Worm (Caenorhabditis elegans) whole organism, late embryonic: ENCODE results near the gene T19C4.1.

Source experiments
- C08G9.2 ChIP-seq: sonication (generic microtip); optimal IDR thresholded peaks from 2 replicates; lab custom pipeline; 2016; ENCODE audit warnings: mild to moderate bottlenecking, missing genetic modification characterization, moderate library complexity, missing compliant biosample characterization
- F13H6.1 ChIP-seq: sonication (generic microtip); optimal IDR thresholded peaks from 2 replicates; lab custom pipeline; 2016; ENCODE audit warnings: missing genetic modification characterization, missing compliant biosample characterization
- K09A11.1 ChIP-seq: sonication (generic microtip); optimal IDR thresholded peaks from 2 replicates; lab custom pipeline; 2017; ENCODE audit warnings: antibody characterized with exemption, mild to moderate bottlenecking, missing genetic modification characterization, missing compliant biosample characterization; ENCODE audit not compliant: insufficient read depth
- Y22D7AL.16 ChIP-seq: sonication (generic microtip); optimal IDR thresholded peaks from 2 replicates; lab custom pipeline; 2016; ENCODE audit warnings: missing genetic modification characterization, missing compliant biosample characterization
- ahr-1 ChIP-seq: sonication (generic microtip); optimal IDR thresholded peaks from 2 replicates; lab custom pipeline; 2016; ENCODE audit warnings: missing genetic modification characterization, missing compliant biosample characterization
- ama-1 ChIP-seq: fragments of 150-350 bp; optimal IDR thresholded peaks from 2 replicates; lab custom pipeline; 2014
- ceh-14 ChIP-seq: sonication (generic microtip); optimal IDR thresholded peaks from 2 replicates; lab custom pipeline; 2016; ENCODE audit warnings: missing genotype, missing genetic modification characterization, missing compliant biosample characterization
- ceh-18 ChIP-seq: sonication (generic microtip); optimal IDR thresholded peaks from 2 replicates; lab custom pipeline; 2016; ENCODE audit warnings: missing genetic modification characterization, missing compliant biosample characterization
- ceh-2 ChIP-seq: sonication (generic microtip); optimal IDR thresholded peaks from 2 replicates; lab custom pipeline; 2016; ENCODE audit warnings: missing genotype, missing genetic modification characterization, missing compliant biosample characterization
- ceh-31 ChIP-seq: sonication (generic microtip); optimal IDR thresholded peaks from 2 replicates; lab custom pipeline; 2016; ENCODE audit warnings: missing genetic modification characterization, missing compliant biosample characterization
- ceh-34 ChIP-seq: sonication (generic microtip); optimal IDR thresholded peaks from 2 replicates; lab custom pipeline; 2016; ENCODE audit warnings: mild to moderate bottlenecking, missing genetic modification characterization, missing compliant biosample characterization
- ceh-48 ChIP-seq: sonication (generic microtip); optimal IDR thresholded peaks from 2 replicates; lab custom pipeline; 2016; ENCODE audit warnings: missing genetic modification characterization, inconsistent platforms, missing compliant biosample characterization
- ceh-6 ChIP-seq: fragments of 200-800 bp; sonication (Bioruptor generic); optimal IDR thresholded peaks from 2 replicates; lab custom pipeline; 2018; ENCODE audit warnings: mild to moderate bottlenecking, missing genetic modification characterization, missing compliant biosample characterization
- che-1 ChIP-seq: sonication (generic microtip); optimal IDR thresholded peaks from 2 replicates; lab custom pipeline; 2016; ENCODE audit warnings: mild to moderate bottlenecking, missing genetic modification characterization, missing compliant biosample characterization
- dve-1 ChIP-seq: sonication (generic microtip); optimal IDR thresholded peaks from 2 replicates; lab custom pipeline; 2017; ENCODE audit warnings: antibody characterized with exemption, mild to moderate bottlenecking, missing genetic modification characterization, missing compliant biosample characterization
- elt-2 ChIP-seq: sonication (generic microtip); optimal IDR thresholded peaks from 2 replicates; lab custom pipeline; 2016; ENCODE audit warnings: missing genetic modification reagents, missing genetic modification characterization, missing compliant biosample characterization
- ets-4 ChIP-seq: sonication (generic microtip); optimal IDR thresholded peaks from 2 replicates; lab custom pipeline; 2016; ENCODE audit warnings: missing genetic modification characterization, missing compliant biosample characterization
- eyg-1 ChIP-seq: sonication (generic microtip); optimal IDR thresholded peaks from 2 replicates; lab custom pipeline; 2016; ENCODE audit warnings: missing genotype, missing genetic modification characterization, missing compliant biosample characterization
- fax-1 ChIP-seq: sonication (generic microtip); optimal IDR thresholded peaks from 2 replicates; lab custom pipeline; 2016; ENCODE audit warnings: missing genotype, missing genetic modification characterization, missing compliant biosample characterization
- fkh-6 ChIP-seq: sonication (generic microtip); optimal IDR thresholded peaks from 2 replicates; lab custom pipeline; 2016; ENCODE audit warnings: missing genetic modification characterization, missing compliant biosample characterization
- hlh-30 ChIP-seq: sonication (generic microtip); optimal IDR thresholded peaks from 2 replicates; lab custom pipeline; 2017; ENCODE audit warnings: antibody characterized with exemption, missing genetic modification characterization, missing compliant biosample characterization; ENCODE audit not compliant: insufficient read depth
- hlh-8 ChIP-seq: sonication (generic microtip); optimal IDR thresholded peaks from 2 replicates; lab custom pipeline; 2016; ENCODE audit warnings: missing genotype, missing genetic modification characterization, missing compliant biosample characterization
- lim-6 ChIP-seq: sonication (generic microtip); optimal IDR thresholded peaks from 2 replicates; lab custom pipeline; 2016; ENCODE audit warnings: missing genetic modification characterization, missing compliant biosample characterization
- mec-3 ChIP-seq: sonication (generic microtip); optimal IDR thresholded peaks from 2 replicates; lab custom pipeline; 2016; ENCODE audit warnings: borderline replicate concordance, missing genetic modification characterization, missing compliant biosample characterization
- nfya-1 ChIP-seq: sonication (generic microtip); optimal IDR thresholded peaks from 2 replicates; lab custom pipeline; 2017; ENCODE audit warnings: missing genetic modification characterization, mild to moderate bottlenecking, missing compliant biosample characterization, antibody characterized with exemption, moderate library complexity
- pag-3 ChIP-seq: sonication (generic microtip); optimal IDR thresholded peaks from 2 replicates; lab custom pipeline; 2016; ENCODE audit warnings: missing compliant biosample characterization, missing genetic modification characterization, borderline replicate concordance
- pax-1 ChIP-seq: fragments of 150-350 bp; optimal IDR thresholded peaks from 2 replicates; lab custom pipeline; 2014; ENCODE audit warnings: missing biosample characterization, missing genetic modification characterization
- pqm-1 ChIP-seq: sonication (generic microtip); optimal IDR thresholded peaks from 2 replicates; lab custom pipeline; 2016; ENCODE audit warnings: missing genetic modification characterization, missing compliant biosample characterization
- ref-2 ChIP-seq: sonication (generic microtip); optimal IDR thresholded peaks from 2 replicates; lab custom pipeline; 2016; ENCODE audit warnings: missing genetic modification characterization, missing compliant biosample characterization
- rnt-1 ChIP-seq: sonication (generic microtip); optimal IDR thresholded peaks from 2 replicates; lab custom pipeline; 2016; ENCODE audit warnings: missing genetic modification characterization, missing compliant biosample characterization
- sox-2 ChIP-seq: fragments of 200-800 bp; sonication (Bioruptor generic); IDR thresholded peaks from 2 replicates; pipeline ENCODE4 v1.3.6; 2022; ENCODE audit warnings: missing genetic modification reagents, missing genetic modification characterization, missing compliant biosample characterization
- syd-9 ChIP-seq: sonication (generic microtip); optimal IDR thresholded peaks from 2 replicates; lab custom pipeline; 2016; ENCODE audit warnings: mild to moderate bottlenecking, missing genetic modification characterization, moderate library complexity, missing compliant biosample characterization
- tbx-2 ChIP-seq: sonication (generic microtip); optimal IDR thresholded peaks from 2 replicates; lab custom pipeline; 2016; ENCODE audit warnings: missing genetic modification characterization, missing compliant biosample characterization
- tbx-7 ChIP-seq: sonication (generic microtip); optimal IDR thresholded peaks from 2 replicates; lab custom pipeline; 2016; ENCODE audit warnings: missing genotype, missing genetic modification characterization, missing compliant biosample characterization
- unc-42 ChIP-seq: sonication (generic microtip); optimal IDR thresholded peaks from 2 replicates; lab custom pipeline; 2016; ENCODE audit warnings: missing genotype, missing genetic modification characterization, missing compliant biosample characterization
- zip-5 ChIP-seq: sonication (generic microtip); optimal IDR thresholded peaks from 2 replicates; lab custom pipeline; 2016; ENCODE audit warnings: missing genetic modification characterization, missing compliant biosample characterization

T19C4.1 gene

ce11 chrV:11118179-11118725 lies 31.3 kb upstream of the T19C4.1 start:
- TF ChIP-seq ceh-34 = no peak

- TF ChIP-seq pag-3 (tag; lab: Kevin White, UChicago) (no peak), hlh-8 (tag; lab: Kevin White, UChicago) (no peak), che-1 (tag; lab: Kevin White, UChicago) (no peak), elt-2 (no peak), ama-1 (lab: Kevin White, UChicago) (no peak)
These were observed 30.2 kb upstream of the T19C4.1 start, which contains the start of gene scb-1 for ce11 chrV:11119294-11119755. scb-1 (minus strand) TSS chrV:11119705.

- TF ChIP-seq hlh-30 (tag; lab: Kevin White, UChicago) (peak; percentile 81), ceh-14 (tag; lab: Kevin White, UChicago) (no peak), unc-42 (tag; lab: Kevin White, UChicago) (peak; percentile 77)
These were observed 28.3 kb upstream of the T19C4.1 start for ce11 chrV:11121247-11121646.

ce11 chrV:11122466-11122865 lies 27.0 kb upstream of the T19C4.1 start, which contains the start of gene mboa-2:
mboa-2 (minus strand) TSS chrV:11122493.
- TF ChIP-seq dve-1 (tag; lab: Kevin White, UChicago) (no peak), eyg-1 (tag; lab: Kevin White, UChicago) (no peak)
- TF ChIP-seq, all 69 proteins: peak for 0

ce11 chrV:11123817-11124337 lies 25.6 kb upstream of the T19C4.1 start, which contains the start of the genes atp-5 and lmtr-3:
atp-5 (minus strand) TSS chrV:11123867.
lmtr-3 (plus strand) TSS chrV:11124186.
- TF ChIP-seq lim-6 (peak; percentile 71), unc-42 (tag; lab: Kevin White, UChicago) (peak; percentile 25), ref-2 (peak; percentile 78), tbx-2 (peak; percentile 87), pax-1 (tag; lab: Kevin White, UChicago) (no peak), ceh-48 (tag; lab: Kevin White, UChicago) (no peak), ceh-6 (no peak), ceh-34 (peak; percentile 37), tbx-7 (tag; lab: Kevin White, UChicago) (peak; percentile 80), nfya-1 (peak; percentile 39), hlh-30 (tag; lab: Kevin White, UChicago) (peak; percentile 16), zip-5 (tag; lab: Kevin White, UChicago) (peak; percentile 74), ceh-31 (tag; lab: Kevin White, UChicago) (peak; percentile 97), ets-4 (tag; lab: Kevin White, UChicago) (peak; percentile 88), syd-9 (no peak), elt-2 (peak; percentile 60), C08G9.2 (tag; lab: Kevin White, UChicago) (peak; percentile 92), mec-3 (tag; lab: Kevin White, UChicago) (peak; percentile 77), ceh-2 (tag; lab: Kevin White, UChicago) (peak; percentile 89), sox-2 (GFP tag; lab: Robert Waterston, UW) (no peak), fkh-6 (tag; lab: Kevin White, UChicago) (peak; percentile 68), F13H6.1 (tag; lab: Kevin White, UChicago) (peak; percentile 50), ahr-1 (tag; lab: Kevin White, UChicago) (peak; percentile 23), ceh-18 (tag; lab: Kevin White, UChicago) (peak; percentile 45), hlh-8 (tag; lab: Kevin White, UChicago) (peak; percentile 80), Y22D7AL.16 (tag; lab: Kevin White, UChicago) (no peak), K09A11.1 (no peak), fax-1 (tag; lab: Kevin White, UChicago) (peak; percentile 9), rnt-1 (tag; lab: Kevin White, UChicago) (peak; percentile 74), pqm-1 (peak; percentile 8), pag-3 (tag; lab: Kevin White, UChicago) (no peak)
